Fruit fly (Drosophila melanogaster) whole organism, prepupa: Measurements from ENCODE around the gene CG14717.
A peak's percentile ranks its signal among the peaks of the same experiment; 100 is the strongest.

Source experiments
- CG10669 ChIP-seq: fragments of 200-800 bp; sonication (Bioruptor generic); optimal IDR thresholded peaks from 3 replicates; lab custom pipeline; 2018; ENCODE audit warnings: missing biosample characterization, mild to moderate bottlenecking, missing genetic modification characterization, moderate library complexity
- CG1621 ChIP-seq: fragments of 200-800 bp; sonication (Bioruptor generic); optimal IDR thresholded peaks from 3 replicates; lab custom pipeline; 2018; ENCODE audit warnings: missing biosample characterization, mild to moderate bottlenecking, missing genetic modification characterization
- CG31627 ChIP-seq: fragments of 200-800 bp; sonication (Bioruptor generic); optimal IDR thresholded peaks from 3 replicates; lab custom pipeline; 2016; ENCODE audit warnings: missing biosample characterization, missing genetic modification characterization
- CG4318 ChIP-seq: fragments of 200-800 bp; sonication (Bioruptor generic); optimal IDR thresholded peaks from 3 replicates; lab custom pipeline; 2017; ENCODE audit warnings: missing biosample characterization, mild to moderate bottlenecking, missing genetic modification characterization
- CG6276 ChIP-seq: fragments of 200-800 bp; sonication (Bioruptor generic); optimal IDR thresholded peaks from 2 replicates; lab custom pipeline; 2017; ENCODE audit warnings: missing biosample characterization, mild to moderate bottlenecking, missing genetic modification characterization
- CG8119 ChIP-seq: fragments of 200-800 bp; sonication (Bioruptor generic); IDR thresholded peaks from 3 replicates; pipeline ENCODE4 v1.3.6; 2022; ENCODE audit warnings: missing biosample characterization, missing genetic modification characterization
- Gug ChIP-seq: fragments of 200-800 bp; sonication (Bioruptor generic); IDR thresholded peaks from 2 replicates; pipeline ENCODE4 v1.3.6; 2022; ENCODE audit warnings: missing biosample characterization, missing genetic modification characterization
- Hr39 ChIP-seq: fragments of 200-800 bp; sonication (Bioruptor generic); optimal IDR thresholded peaks from 2 replicates; lab custom pipeline; 2016; ENCODE audit warnings: missing biosample characterization, missing genetic modification characterization
- dac ChIP-seq: fragments of 200-800 bp; sonication (Bioruptor generic); optimal IDR thresholded peaks from 2 replicates; lab custom pipeline; 2017; ENCODE audit warnings: missing biosample characterization, mild to moderate bottlenecking, missing genetic modification characterization
- lz ChIP-seq: fragments of 200-800 bp; sonication (Bioruptor generic); optimal IDR thresholded peaks from 3 replicates; lab custom pipeline; 2016; ENCODE audit warnings: missing biosample characterization, missing genetic modification characterization
- pdm3 ChIP-seq: fragments of 200-800 bp; sonication (Bioruptor generic); optimal IDR thresholded peaks from 3 replicates; lab custom pipeline; 2016; ENCODE audit warnings: missing biosample characterization, missing genetic modification characterization
- ss ChIP-seq, 2 experiments: fragments of 200-800 bp; sonication (Bioruptor generic); optimal IDR thresholded peaks; 2 replicates in 1 of 2; 3 replicates in 1 of 2; lab custom pipeline; 2017 to 2018; ENCODE audit warnings: mild to moderate bottlenecking in 2 of 2, missing biosample characterization in 2 of 2, missing genetic modification characterization in 2 of 2, moderate library complexity in 1 of 2
- svp ChIP-seq: fragments of 200-800 bp; sonication (Bioruptor generic); peaks from one replicate; lab custom pipeline; 2016; ENCODE audit warnings: missing biosample characterization, missing genetic modification characterization

- no peak for TF ChIP-seq dac
- no peak for TF ChIP-seq CG8119
- TF ChIP-seq CG10669 (GFP tag; lab: Kevin White, UChicago) = peak; percentile 37
- TF ChIP-seq svp = peak; percentile 49
- no peak for TF ChIP-seq Gug
- no peak for TF ChIP-seq pdm3 (GFP tag; lab: Kevin White, UChicago)
- TF ChIP-seq CG6276 (GFP tag; lab: Kevin White, UChicago) = no peak
- TF ChIP-seq CG1621 (tag; lab: Kevin White, UChicago) = no peak
- TF ChIP-seq Hr39 (GFP tag; lab: Kevin White, UChicago) = peak; percentile 29
- no peak for TF ChIP-seq CG4318 (GFP tag; lab: Kevin White, UChicago)
- TF ChIP-seq lz (GFP tag; lab: Kevin White, UChicago) = peak; percentile 47
- TF ChIP-seq CG31627 (GFP tag; lab: Kevin White, UChicago) = peak; percentile 16
- TF ChIP-seq ss (GFP tag; optimal IDR thresholded peaks at IDR 0.05; lab: Kevin White, UChicago) = peak; percentile 35 to 42
These were observed 24.5 kb upstream of the CG14717 start for dm6 chr3R:11671784-11672183.
